Fruit fly (Drosophila melanogaster) whole organism, embryonic: ENCODE measurements around the gene CG8051.

ENCODE experiments used
- Bteb2 ChIP-seq: fragments of 200-800 bp; sonication (Bioruptor generic); optimal IDR thresholded peaks from 2 replicates; lab custom pipeline; 2016; ENCODE audit warnings: missing biosample characterization, missing genetic modification characterization
- C15 ChIP-seq: fragments of 200-800 bp; sonication (Bioruptor generic); IDR thresholded peaks from 3 replicates; pipeline ENCODE4 v1.3.6; 2022; ENCODE audit warnings: missing biosample characterization, missing genetic modification characterization
- CG10321 ChIP-seq: fragments of 200-800 bp; sonication (Bioruptor generic); IDR thresholded peaks from 2 replicates; pipeline ENCODE4 v1.3.6; 2022; ENCODE audit warnings: missing biosample characterization, missing genetic modification characterization
- CG10565 ChIP-seq: fragments of 200-800 bp; sonication (Bioruptor generic); optimal IDR thresholded peaks from 3 replicates; lab custom pipeline; 2016; ENCODE audit warnings: missing biosample characterization, mild to moderate bottlenecking, missing genetic modification characterization
- CG11398 ChIP-seq: fragments of 200-800 bp; sonication (Bioruptor generic); optimal IDR thresholded peaks from 2 replicates; lab custom pipeline; 2016; ENCODE audit warnings: missing biosample characterization, missing genetic modification characterization
- CG13894 ChIP-seq: fragments of 200-800 bp; sonication (Bioruptor generic); optimal IDR thresholded peaks from 3 replicates; lab custom pipeline; 2018; ENCODE audit warnings: missing biosample characterization, mild to moderate bottlenecking, missing genetic modification characterization, moderate library complexity
- CG1529 ChIP-seq: fragments of 200-800 bp; sonication (Bioruptor generic); optimal IDR thresholded peaks from 3 replicates; lab custom pipeline; 2018; ENCODE audit warnings: missing biosample characterization, missing genetic modification characterization
- CG16815 ChIP-seq: fragments of 200-800 bp; sonication (Bioruptor generic); optimal IDR thresholded peaks from 3 replicates; lab custom pipeline; 2017; ENCODE audit warnings: missing biosample characterization, mild to moderate bottlenecking, missing genetic modification characterization
- CG1832 ChIP-seq: fragments of 200-800 bp; sonication (Bioruptor generic); optimal IDR thresholded peaks from 2 replicates; lab custom pipeline; 2017; ENCODE audit warnings: missing biosample characterization, mild to moderate bottlenecking, missing genetic modification characterization, inconsistent platforms
- CG2889 ChIP-seq: fragments of 200-800 bp; sonication (Bioruptor generic); IDR thresholded peaks from 3 replicates; pipeline ENCODE4 v1.3.6; 2022; ENCODE audit warnings: missing biosample characterization, missing genetic modification characterization
- CG31224 ChIP-seq: fragments of 200-800 bp; sonication (Bioruptor generic); IDR thresholded peaks from 2 replicates; pipeline ENCODE4 v1.3.6; 2022; ENCODE audit warnings: missing biosample characterization, missing genetic modification characterization
- CG3407 ChIP-seq: fragments of 200-800 bp; sonication (Bioruptor generic); optimal IDR thresholded peaks from 2 replicates; lab custom pipeline; 2018; ENCODE audit warnings: missing biosample characterization, mild to moderate bottlenecking, missing genetic modification characterization
- CG4282 ChIP-seq: fragments of 200-800 bp; sonication (Bioruptor generic); optimal IDR thresholded peaks from 2 replicates; lab custom pipeline; 2016; ENCODE audit warnings: missing biosample characterization, missing genetic modification characterization
- CG4360 ChIP-seq: fragments of 200-800 bp; sonication (Bioruptor generic); IDR thresholded peaks from 2 replicates; pipeline ENCODE4 v1.3.6; 2022; ENCODE audit warnings: missing biosample characterization, missing genetic modification characterization
- CG6689 ChIP-seq: fragments of 200-800 bp; sonication (Bioruptor generic); IDR thresholded peaks from 2 replicates; pipeline ENCODE4 v1.3.6; 2022; ENCODE audit warnings: missing biosample characterization, missing genetic modification characterization
- CG7928 ChIP-seq: fragments of 200-800 bp; sonication (Bioruptor generic); optimal IDR thresholded peaks from 2 replicates; lab custom pipeline; 2017; ENCODE audit warnings: missing biosample characterization, mild to moderate bottlenecking, missing genetic modification characterization
- CG8281 ChIP-seq: fragments of 200-800 bp; sonication (Bioruptor generic); optimal IDR thresholded peaks from 2 replicates; lab custom pipeline; 2018; ENCODE audit warnings: missing biosample characterization, mild to moderate bottlenecking, missing genetic modification characterization, moderate library complexity
- CG9797 ChIP-seq: fragments of 200-800 bp; sonication (Bioruptor generic); optimal IDR thresholded peaks from 3 replicates; lab custom pipeline; 2018; ENCODE audit warnings: missing biosample characterization, mild to moderate bottlenecking, missing genetic modification characterization
- Dbx ChIP-seq: fragments of 200-800 bp; sonication (Bioruptor generic); IDR thresholded peaks from 3 replicates; pipeline ENCODE4 v1.3.6; 2022; ENCODE audit warnings: missing biosample characterization, missing genetic modification characterization
- Dp ChIP-seq: fragments of 200-800 bp; sonication (Bioruptor generic); optimal IDR thresholded peaks from 2 replicates; lab custom pipeline; 2018; ENCODE audit warnings: missing biosample characterization, mild to moderate bottlenecking, missing genetic modification characterization, moderate library complexity
- GATAe ChIP-seq: fragments of 200-800 bp; sonication (Bioruptor generic); conservative IDR thresholded peaks from 2 replicates; pipeline ENCODE4 v1.3.6; 2022; ENCODE audit warnings: missing biosample characterization, missing genetic modification characterization
- Gsc ChIP-seq: fragments of 200-800 bp; sonication (Bioruptor generic); IDR thresholded peaks from 2 replicates; pipeline ENCODE4 v1.3.6; 2022; ENCODE audit warnings: missing biosample characterization, missing genetic modification characterization
- Kr ChIP-seq: fragments of 200-800 bp; sonication (Bioruptor generic); optimal IDR thresholded peaks from 2 replicates; lab custom pipeline; 2017; ENCODE audit warnings: missing biosample characterization, mild to moderate bottlenecking, missing genetic modification characterization
- Med ChIP-seq: fragments of 200-800 bp; sonication (Bioruptor generic); peaks from one replicate; lab custom pipeline; 2016; ENCODE audit warnings: missing biosample characterization, missing genetic modification characterization, mild to moderate bottlenecking, inconsistent platforms, moderate library complexity
- PHDP ChIP-seq: fragments of 200-800 bp; sonication (Bioruptor generic); optimal IDR thresholded peaks from 3 replicates; lab custom pipeline; 2018; ENCODE audit warnings: missing biosample characterization, mild to moderate bottlenecking, missing genetic modification characterization, moderate library complexity
- Sry-β ChIP-seq: fragments of 200-800 bp; sonication (Bioruptor generic); optimal IDR thresholded peaks from 2 replicates; lab custom pipeline; 2018; ENCODE audit warnings: missing biosample characterization, mild to moderate bottlenecking, missing genetic modification characterization, moderate library complexity
- Taf1 ChIP-seq: fragments of 200-800 bp; sonication (Bioruptor generic); IDR thresholded peaks from 2 replicates; pipeline ENCODE4 v1.3.6; 2022; ENCODE audit warnings: missing biosample characterization, missing genetic modification characterization
- Tbp ChIP-seq: fragments of >200 bp; optimal IDR thresholded peaks from 2 replicates; lab custom pipeline; 2018; ENCODE audit warnings: missing biosample characterization, missing genetic modification characterization
- amos ChIP-seq: fragments of 200-800 bp; sonication (Bioruptor generic); IDR thresholded peaks from 2 replicates; pipeline ENCODE4 v1.3.6; 2022; ENCODE audit warnings: missing biosample characterization, missing genetic modification characterization; ENCODE audit not compliant: partially characterized antibody
- ase ChIP-seq: fragments of 200-800 bp; sonication (Bioruptor generic); IDR thresholded peaks from 3 replicates; pipeline ENCODE4 v1.3.6; 2022; ENCODE audit warnings: missing biosample characterization, missing genetic modification characterization
- bab2 ChIP-seq: fragments of 200-800 bp; sonication (Bioruptor generic); optimal IDR thresholded peaks from 2 replicates; lab custom pipeline; 2016; ENCODE audit warnings: missing biosample characterization, missing genetic modification characterization
- btn ChIP-seq: fragments of 200-800 bp; sonication (Bioruptor generic); optimal IDR thresholded peaks from 2 replicates; lab custom pipeline; 2016; ENCODE audit warnings: missing biosample characterization, missing genetic modification characterization
- cad ChIP-seq: fragments of >200 bp; optimal IDR thresholded peaks from 2 replicates; lab custom pipeline; 2017; ENCODE audit warnings: missing biosample characterization, missing genetic modification characterization
- da ChIP-seq: fragments of 200-800 bp; sonication (Bioruptor generic); optimal IDR thresholded peaks from 2 replicates; lab custom pipeline; 2016; ENCODE audit warnings: missing biosample characterization, missing genetic modification characterization
- dan ChIP-seq: fragments of 200-800 bp; sonication (Bioruptor generic); IDR thresholded peaks from 2 replicates; pipeline ENCODE4 v1.3.6; 2022; ENCODE audit warnings: missing biosample characterization, missing genetic modification characterization
- emc ChIP-seq: fragments of 200-800 bp; sonication (Bioruptor generic); optimal IDR thresholded peaks from 2 replicates; lab custom pipeline; 2016; ENCODE audit warnings: missing biosample characterization, missing genetic modification characterization
- fd96Cb ChIP-seq: fragments of 200-800 bp; sonication (Bioruptor generic); optimal IDR thresholded peaks from 2 replicates; lab custom pipeline; 2018; ENCODE audit warnings: missing biosample characterization, mild to moderate bottlenecking, missing genetic modification characterization, moderate library complexity
- gem ChIP-seq: fragments of 200-800 bp; sonication (Bioruptor generic); optimal IDR thresholded peaks from 2 replicates; lab custom pipeline; 2019; ENCODE audit warnings: missing biosample characterization, mild to moderate bottlenecking, missing genetic modification characterization, moderate library complexity
- gsb ChIP-seq: fragments of 200-800 bp; sonication (Bioruptor generic); IDR thresholded peaks from 2 replicates; pipeline ENCODE4 v1.3.6; 2022; ENCODE audit warnings: missing biosample characterization, missing genetic modification characterization
- gsb-n ChIP-seq: fragments of 200-800 bp; sonication (Bioruptor generic); optimal IDR thresholded peaks from 3 replicates; lab custom pipeline; 2018; ENCODE audit warnings: missing biosample characterization, mild to moderate bottlenecking, missing genetic modification characterization
- h ChIP-seq: fragments of >200 bp; optimal IDR thresholded peaks from 2 replicates; lab custom pipeline; 2017
- ham ChIP-seq: fragments of 200-800 bp; sonication (Bioruptor generic); IDR thresholded peaks from 2 replicates; pipeline ENCODE4 v1.3.6; 2022; ENCODE audit warnings: missing biosample characterization, missing genetic modification characterization
- jumu ChIP-seq: fragments of 200-800 bp; sonication (Bioruptor generic); optimal IDR thresholded peaks from 3 replicates; lab custom pipeline; 2016; ENCODE audit warnings: missing biosample characterization, missing genetic modification characterization
- lov ChIP-seq, 2 experiments: fragments of 200-800 bp in 1 of 2; fragments of >200 bp in 1 of 2; sonication (Bioruptor generic) in 1 of 2; IDR thresholded peaks in 1 of 2; optimal IDR thresholded peaks in 1 of 2; 2 replicates in 1 of 2; 3 replicates in 1 of 2; pipeline versions ENCODE4 v1.3.6 to Lab custom; 2017 to 2022; ENCODE audit warnings: missing biosample characterization in 1 of 2, missing genetic modification characterization in 1 of 2
- pb ChIP-seq: fragments of 200-800 bp; sonication (Bioruptor generic); optimal IDR thresholded peaks from 3 replicates; lab custom pipeline; 2016; ENCODE audit warnings: missing biosample characterization, missing genetic modification characterization
- rib ChIP-seq: fragments of 200-800 bp; sonication (Bioruptor generic); IDR thresholded peaks from 2 replicates; pipeline ENCODE4 v1.3.6; 2022; ENCODE audit warnings: missing biosample characterization, missing genetic modification characterization
- ro ChIP-seq: fragments of 200-800 bp; sonication (Bioruptor generic); IDR thresholded peaks from 2 replicates; pipeline ENCODE4 v1.3.6; 2022; ENCODE audit warnings: missing biosample characterization, missing genetic modification characterization
- sisA ChIP-seq: fragments of 200-800 bp; sonication (Bioruptor generic); IDR thresholded peaks from 2 replicates; pipeline ENCODE4 v1.3.6; 2022; ENCODE audit warnings: missing biosample characterization, missing genetic modification characterization
- tap ChIP-seq: fragments of 200-800 bp; optimal IDR thresholded peaks from 3 replicates; lab custom pipeline; 2019; ENCODE audit warnings: missing biosample characterization, mild to moderate bottlenecking, missing genetic modification characterization, moderate library complexity
- zfh2 ChIP-seq: fragments of 200-800 bp; sonication (Bioruptor generic); optimal IDR thresholded peaks from 2 replicates; lab custom pipeline; 2016; ENCODE audit warnings: missing biosample characterization, missing genetic modification characterization

CG8051 gene

DNA sequence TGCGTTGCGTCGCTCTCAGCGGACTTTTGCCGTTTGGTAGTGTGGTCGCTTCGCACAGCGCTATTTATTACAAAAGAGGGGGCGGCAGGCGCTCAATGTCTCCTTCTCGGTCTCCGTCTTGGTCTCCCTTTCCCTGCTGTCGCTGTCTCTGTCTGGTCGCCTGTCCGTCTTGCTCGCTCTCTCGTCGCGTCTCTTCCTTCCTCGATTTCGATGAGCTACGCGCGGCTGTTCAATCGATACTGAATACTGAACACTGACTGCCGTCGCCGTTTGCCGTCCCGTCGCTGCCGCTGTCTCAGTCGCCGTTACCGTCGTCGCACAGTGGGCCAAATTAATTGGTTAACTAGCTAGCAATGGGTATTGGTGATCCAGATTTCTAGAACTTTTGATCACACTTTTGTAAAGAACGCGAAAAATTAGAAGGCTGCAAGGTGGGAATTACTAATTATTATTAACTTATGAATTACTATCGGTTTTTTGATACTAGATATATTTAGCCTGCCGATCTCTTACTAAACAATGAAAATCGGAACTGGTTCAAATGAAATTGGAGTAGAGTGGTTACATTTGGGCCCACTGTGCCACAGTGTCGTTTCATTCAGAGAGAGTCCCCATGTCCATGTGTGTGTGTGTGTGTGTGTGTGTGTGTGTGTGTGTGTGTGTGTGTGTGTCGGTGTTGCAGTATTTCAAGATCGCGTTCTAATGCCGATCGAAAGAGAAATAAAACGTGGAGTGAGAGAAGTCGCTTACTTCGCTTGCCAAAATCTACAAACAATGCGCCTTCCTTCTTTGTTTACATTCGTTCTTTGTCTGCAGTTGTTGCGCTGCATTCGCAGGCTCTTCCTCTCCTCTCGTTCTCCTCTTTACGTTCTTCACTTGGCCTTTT is 9.6 kb downstream of the CG8051 start, which contains the start of gene CG8034 (continued):
- TF ChIP-seq cad (GFP tag; lab: Kevin White, UChicago) = no peak
- no peak for TF ChIP-seq h
- peak; percentile 93 for TF ChIP-seq tap (tag; lab: Kevin White, UChicago)
- TF ChIP-seq Dp (GFP tag; lab: Kevin White, UChicago) = peak; percentile 8
- peak; percentile 96 for TF ChIP-seq fd96Cb
- peak; percentile 80; the same call in 1 of the 3 replicates for TF ChIP-seq C15 (GFP tag; lab: Robert Waterston, UW)
- peak; percentile 91 for TF ChIP-seq CG4282 (GFP tag; lab: Kevin White, UChicago)
- TF ChIP-seq Taf1 (GFP tag; lab: Robert Waterston, UW) = peak; percentile 89
- TF ChIP-seq da (GFP tag; lab: Kevin White, UChicago) = peak; percentile 94
- peak; percentile 91 for TF ChIP-seq pb (GFP tag; lab: Kevin White, UChicago)
- peak; percentile 61 for TF ChIP-seq CG9797
- TF ChIP-seq CG6689 (GFP tag; lab: Robert Waterston, UW) = peak; percentile 96
- peak; percentile 87 for TF ChIP-seq ase (GFP tag; lab: Robert Waterston, UW)
- peak; percentile 92 for TF ChIP-seq CG3407
- TF ChIP-seq zfh2 (GFP tag; lab: Kevin White, UChicago) = peak; percentile 97
- TF ChIP-seq GATAe (GFP tag; lab: Robert Waterston, UW) = peak; percentile 84
- TF ChIP-seq CG2889 = peak; percentile 90
- peak; percentile 82 for TF ChIP-seq btn (GFP tag; lab: Kevin White, UChicago)
- peak; percentile 78 for TF ChIP-seq Kr (GFP tag; lab: Kevin White, UChicago)
- no peak for TF ChIP-seq lov (optimal IDR thresholded peaks at IDR 0.05; lab: Kevin White, UChicago)
- TF ChIP-seq lov (GFP tag; IDR thresholded peaks at IDR 0.05; lab: Robert Waterston, UW) = peak; percentile 83; the same call in 2 of the 3 replicates
- peak; percentile 98 for TF ChIP-seq CG16815 (GFP tag; lab: Kevin White, UChicago)
- peak; percentile 67 for TF ChIP-seq CG10565 (GFP tag; lab: Kevin White, UChicago)
- peak; percentile 95 for TF ChIP-seq gsb-n
- peak; percentile 46; the same call in 1 of the 2 replicates for TF ChIP-seq amos (GFP tag; lab: Robert Waterston, UW)
- peak; percentile 92 for TF ChIP-seq CG31224 (GFP tag; lab: Robert Waterston, UW)
- TF ChIP-seq sisA (GFP tag; lab: Robert Waterston, UW) = peak; percentile 94
- TF ChIP-seq Dbx (GFP tag; lab: Robert Waterston, UW) = peak; percentile 95
- peak; percentile 87 for TF ChIP-seq CG11398 (GFP tag; lab: Kevin White, UChicago)
- TF ChIP-seq gsb (GFP tag; lab: Robert Waterston, UW) = peak; percentile 92
- peak; percentile 90 for TF ChIP-seq emc (GFP tag; lab: Kevin White, UChicago)
- peak; percentile 95 for TF ChIP-seq CG1529 (GFP tag; lab: Kevin White, UChicago)
- TF ChIP-seq Bteb2 = peak; percentile 95
- TF ChIP-seq CG4360 (GFP tag; lab: Robert Waterston, UW) = peak; percentile 62; the same call in 1 of the 2 replicates
- peak; percentile 99 for TF ChIP-seq Med (GFP tag; lab: Kevin White, UChicago)
- peak; percentile 95 for TF ChIP-seq CG13894 (tag; lab: Kevin White, UChicago)
- TF ChIP-seq ham (GFP tag; lab: Robert Waterston, UW) = peak; percentile 87
- TF ChIP-seq Tbp (GFP tag; lab: Kevin White, UChicago) = no peak
- TF ChIP-seq ro (GFP tag; lab: Robert Waterston, UW) = peak; percentile 83
- TF ChIP-seq dan (GFP tag; lab: Robert Waterston, UW) = peak; percentile 89
- no peak for TF ChIP-seq CG1832
- TF ChIP-seq CG8281 (tag; lab: Kevin White, UChicago) = peak; percentile 89
- peak; percentile 89 for TF ChIP-seq rib
- TF ChIP-seq jumu (GFP tag; lab: Kevin White, UChicago) = peak; percentile 95
- peak; percentile 85 for TF ChIP-seq Gsc
- TF ChIP-seq CG7928 (GFP tag; lab: Kevin White, UChicago) = peak; percentile 78
- TF ChIP-seq PHDP = peak; percentile 97
- TF ChIP-seq Sry-β (GFP tag; lab: Kevin White, UChicago) = peak; percentile 66
- peak; percentile 99 for TF ChIP-seq gem
- peak; percentile 95 for TF ChIP-seq bab2
- peak; percentile 54 for TF ChIP-seq CG10321
